Worm (Caenorhabditis elegans): ENCODE data around the gene C44C1.1.

The C44C1.1 gene

DNA sequence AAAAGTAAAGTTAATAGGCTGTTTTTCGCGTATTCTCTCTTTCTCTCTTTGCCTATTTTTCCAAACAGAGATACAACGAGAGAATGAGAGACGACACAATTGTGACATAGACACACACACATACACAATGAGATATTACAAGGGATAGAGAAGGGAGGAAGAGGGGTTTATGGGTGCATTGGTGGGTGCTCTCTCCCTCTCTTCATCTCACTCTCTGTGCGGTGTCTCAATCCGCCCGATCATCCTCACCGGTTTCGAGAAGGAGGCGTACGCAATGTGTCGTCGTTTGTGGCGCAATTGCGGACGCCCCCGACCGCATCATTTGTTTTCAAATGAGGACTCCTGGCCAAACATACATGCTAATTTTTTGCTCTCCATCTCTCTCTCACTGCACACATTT is 31.1 kb upstream of the C44C1.1 start (continued):
- TF ChIP-seq unc-62 (GFP tag; optimal IDR thresholded peaks at IDR 0.05 in 1 of 2) (peak in 1 of 2 experiments; percentile 99), unc-62 (tag; optimal IDR thresholded peaks at IDR 0.05) (no peak), egl-43 (GFP tag; IDR thresholded peaks at IDR 0.05) (peak; percentile 97), sdz-12 (GFP tag; optimal IDR thresholded peaks at IDR 0.05) (no peak), F37D6.2 (tag; optimal IDR thresholded peaks at IDR 0.05) (peak; percentile 90), lin-38 (GFP tag; IDR thresholded peaks at IDR 0.05) (peak; percentile 59), mdl-1 (tag; optimal IDR thresholded peaks at IDR 0.05) (peak; percentile 5 to 89), nhr-76 (tag; optimal IDR thresholded peaks at IDR 0.05) (no peak), rbr-2 (tag; optimal IDR thresholded peaks at IDR 0.05) (peak; percentile 97), hlh-11 (tag; optimal IDR thresholded peaks at IDR 0.05) (peak; percentile 87), tag-97 (GFP tag; IDR thresholded peaks at IDR 0.05) (no peak), nhr-111 (GFP tag; optimal IDR thresholded peaks at IDR 0.05) (no peak), F10B5.3 (tag; optimal IDR thresholded peaks at IDR 0.05) (no peak), mdt-29 (GFP tag; IDR thresholded peaks at IDR 0.05) (peak; percentile 32; the same call in 1 of the 2 replicates), nhr-48 (tag; optimal IDR thresholded peaks at IDR 0.05) (peak; percentile 91), daf-12 (tag; optimal IDR thresholded peaks at IDR 0.05) (no peak), ama-1 (optimal IDR thresholded peaks at IDR 0.05) (no peak), zip-11 (GFP tag; IDR thresholded peaks at IDR 0.05) (no peak), snpc-4 (tag; optimal IDR thresholded peaks at IDR 0.05) (peak; percentile 11), F26F4.8 (GFP tag; conservative IDR thresholded peaks at IDR 0.05) (no peak), ceh-82 (tag; optimal IDR thresholded peaks at IDR 0.05) (no peak)

DNA sequence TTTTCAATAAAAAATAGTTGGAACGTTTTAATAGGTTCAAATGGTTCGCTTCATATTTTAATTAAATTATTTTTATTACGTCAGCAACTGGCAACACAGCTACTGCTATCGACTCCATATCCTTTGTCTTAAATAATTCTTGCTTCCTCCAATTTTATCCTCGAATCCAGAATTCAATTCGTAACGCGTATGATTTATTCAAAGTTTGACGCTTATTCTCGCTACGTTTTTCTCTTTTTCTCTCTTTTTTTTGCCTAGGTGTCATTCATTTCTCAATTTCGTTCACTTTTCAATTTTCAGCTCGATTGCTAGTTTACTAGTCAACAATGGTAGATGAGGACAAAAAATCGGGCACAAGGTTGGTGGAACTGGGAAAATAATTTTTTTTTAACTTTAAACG is 30.1 kb upstream of the C44C1.1 start, which contains the start of gene arr-1:
arr-1 (plus strand) TSS at position 301 of the 400 bp plus-strand sequence.
- TF ChIP-seq nhr-25 (tag; optimal IDR thresholded peaks at IDR 0.05; ENCODE audit: borderline replicate concordance, insufficient read depth) (no peak), cey-2 (tag; optimal IDR thresholded peaks at IDR 0.05; ENCODE audit: borderline replicate concordance, insufficient read depth) (no peak), tag-97 (GFP tag; IDR thresholded peaks at IDR 0.05) (no peak), lin-39 (tag; optimal IDR thresholded peaks at IDR 0.05) (no peak), ceh-20 (GFP tag; IDR thresholded peaks at IDR 0.05) (no peak), nhr-237 (tag; optimal IDR thresholded peaks at IDR 0.05) (no peak), dmd-9 (GFP tag; IDR thresholded peaks at IDR 0.05) (no peak), set-16 (GFP tag; IDR thresholded peaks at IDR 0.05) (no peak), D1046.2 (GFP tag; IDR thresholded peaks at IDR 0.05) (no peak), madf-5 (GFP tag; IDR thresholded peaks at IDR 0.05) (no peak), F10B5.3 (tag; optimal IDR thresholded peaks at IDR 0.05) (no peak), unc-39 (tag; optimal IDR thresholded peaks at IDR 0.05) (no peak), ZK337.2 (GFP tag; IDR thresholded peaks at IDR 0.05) (no peak), F26F4.8 (GFP tag; conservative IDR thresholded peaks at IDR 0.05) (no peak)

ce11 chrX:952557-953083 is 28.0 kb upstream of the C44C1.1 start:
- TF ChIP-seq nhr-76 (tag; optimal IDR thresholded peaks at IDR 0.05) (no peak), F10B5.3 (tag; optimal IDR thresholded peaks at IDR 0.05) (no peak), ztf-7 (tag; optimal IDR thresholded peaks at IDR 0.05) (no peak), mdt-29 (GFP tag; IDR thresholded peaks at IDR 0.05) (no peak), lsy-2 (tag; optimal IDR thresholded peaks at IDR 0.05) (peak in 1 of 2 experiments; percentile 26), mep-1 (tag; optimal IDR thresholded peaks at IDR 0.05) (no peak), nhr-237 (tag; optimal IDR thresholded peaks at IDR 0.05) (no peak), lin-1 (GFP tag; IDR thresholded peaks at IDR 0.05) (no peak), nhr-41 (GFP tag; IDR thresholded peaks at IDR 0.05) (no peak), mes-2 (tag; optimal IDR thresholded peaks at IDR 0.05; ENCODE audit: poor library complexity, severe bottlenecking) (no peak), snpc-1.2 (GFP tag; IDR thresholded peaks at IDR 0.05) (no peak), unc-62 (GFP tag; optimal IDR thresholded peaks at IDR 0.05 in 1 of 2) (peak in 1 of 2 experiments; percentile 92), unc-62 (tag; optimal IDR thresholded peaks at IDR 0.05) (no peak), nhr-6 (tag; optimal IDR thresholded peaks at IDR 0.05) (no peak), snpc-4 (tag; optimal IDR thresholded peaks at IDR 0.05) (no peak), rbr-2 (tag; optimal IDR thresholded peaks at IDR 0.05) (peak; percentile 29), Y105C5A.15 (GFP tag; IDR thresholded peaks at IDR 0.05) (no peak), nhr-10 (tag; optimal IDR thresholded peaks at IDR 0.05) (no peak), F37D6.2 (tag; optimal IDR thresholded peaks at IDR 0.05) (no peak)

All from whole organism, L4 larva.